Worm (Caenorhabditis elegans): Measurements from ENCODE around the gene C45G9.8.

DNA sequence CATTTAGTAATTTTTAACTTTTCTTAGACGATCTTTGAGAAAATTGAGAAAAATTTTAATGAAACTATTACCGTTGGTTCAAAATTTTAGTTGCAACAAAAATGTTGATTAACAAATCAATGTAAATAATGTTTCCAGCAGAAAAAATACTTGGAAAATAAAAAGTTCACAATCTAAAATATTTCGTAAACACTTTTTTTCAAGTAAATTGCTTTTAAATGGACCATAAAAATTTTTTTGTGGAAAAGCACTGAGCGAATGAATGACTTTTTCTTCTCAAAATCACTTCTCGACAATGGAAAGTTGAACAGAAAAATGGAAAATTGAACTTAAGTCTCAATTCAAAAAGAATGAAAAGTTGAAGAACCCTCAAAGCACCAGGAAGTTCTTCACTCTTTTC, at the start of gene C45G9.8:
- TF ChIP-seq T22C8.4 (GFP tag; IDR thresholded peaks at IDR 0.05) (no peak), flt-1 (GFP tag; IDR thresholded peaks at IDR 0.05) (no peak), tab-1 (GFP tag; IDR thresholded peaks at IDR 0.05) (no peak), ref-1 (GFP tag; conservative IDR thresholded peaks at IDR 0.05) (no peak)

Data from whole organism, midembryonic.